Fruit fly (Drosophila melanogaster) whole organism, embryonic: Measurements from ENCODE around the gene CG15880.

Experiments
- ATbp ChIP-seq: fragments of 200-800 bp; sonication (Bioruptor generic); optimal IDR thresholded peaks from 2 replicates; lab custom pipeline; 2017; ENCODE audit warnings: missing biosample characterization, mild to moderate bottlenecking, missing genetic modification characterization, missing genetic modification reagents
- Ada2b ChIP-seq: fragments of 200-800 bp; sonication (Bioruptor generic); IDR thresholded peaks from 2 replicates; pipeline ENCODE4 v1.3.6; 2022; ENCODE audit warnings: missing biosample characterization, missing genetic modification characterization
- CG10209 ChIP-seq: fragments of 200-800 bp; sonication (Bioruptor generic); optimal IDR thresholded peaks from 3 replicates; lab custom pipeline; 2017; ENCODE audit warnings: missing biosample characterization, mild to moderate bottlenecking, missing genetic modification characterization, missing genetic modification reagents
- CG1024 ChIP-seq: fragments of 200-800 bp; sonication (Bioruptor generic); IDR thresholded peaks from 2 replicates; pipeline ENCODE4 v1.3.6; 2022; ENCODE audit warnings: missing biosample characterization, missing genetic modification characterization
- CG10274 ChIP-seq: fragments of 200-800 bp; sonication (Bioruptor generic); optimal IDR thresholded peaks from 3 replicates; lab custom pipeline; 2017; ENCODE audit warnings: missing biosample characterization, mild to moderate bottlenecking, missing genetic modification characterization
- CG12104 ChIP-seq: fragments of 200-800 bp; sonication (Bioruptor generic); optimal IDR thresholded peaks from 3 replicates; lab custom pipeline; 2016; ENCODE audit warnings: missing biosample characterization, missing genetic modification characterization
- CG12236 ChIP-seq: fragments of 200-800 bp; sonication (Bioruptor generic); optimal IDR thresholded peaks from 2 replicates; lab custom pipeline; 2016; ENCODE audit warnings: missing biosample characterization, missing genetic modification characterization
- CG12299 ChIP-seq: fragments of 200-800 bp; sonication (Bioruptor generic); optimal IDR thresholded peaks from 2 replicates; lab custom pipeline; 2018; ENCODE audit warnings: missing biosample characterization, mild to moderate bottlenecking, missing genetic modification characterization
- CG13424 ChIP-seq: fragments of 200-800 bp; sonication (Bioruptor generic); optimal IDR thresholded peaks from 2 replicates; lab custom pipeline; 2019; ENCODE audit warnings: missing biosample characterization, mild to moderate bottlenecking, missing genetic modification characterization, moderate library complexity
- CG15011 ChIP-seq: fragments of 200-800 bp; sonication (Bioruptor generic); optimal IDR thresholded peaks from 3 replicates; lab custom pipeline; 2018; ENCODE audit warnings: missing biosample characterization, mild to moderate bottlenecking, missing genetic modification characterization
- CG17568 ChIP-seq: fragments of 200-800 bp; sonication (Bioruptor generic); optimal IDR thresholded peaks from 2 replicates; lab custom pipeline; 2018; ENCODE audit warnings: missing biosample characterization, mild to moderate bottlenecking, missing genetic modification characterization, moderate library complexity
- CG2120 ChIP-seq: fragments of 200-800 bp; sonication (Bioruptor generic); optimal IDR thresholded peaks from 3 replicates; lab custom pipeline; 2016; ENCODE audit warnings: missing biosample characterization, missing genetic modification characterization
- CG2129 ChIP-seq: fragments of 200-800 bp; sonication (Bioruptor generic); IDR thresholded peaks from 2 replicates; pipeline ENCODE4 v1.3.6; 2022; ENCODE audit warnings: missing biosample characterization, missing genetic modification characterization; ENCODE audit not compliant: partially characterized antibody
- CG2199 ChIP-seq: fragments of 200-800 bp; sonication (Bioruptor generic); IDR thresholded peaks from 3 replicates; pipeline ENCODE4 v1.3.6; 2022; ENCODE audit warnings: missing biosample characterization, missing genetic modification characterization
- CG2712 ChIP-seq: fragments of 200-800 bp; optimal IDR thresholded peaks from 3 replicates; lab custom pipeline; 2019; ENCODE audit warnings: missing biosample characterization, mild to moderate bottlenecking, missing genetic modification characterization, moderate library complexity
- CG31224 ChIP-seq: fragments of 200-800 bp; sonication (Bioruptor generic); IDR thresholded peaks from 2 replicates; pipeline ENCODE4 v1.3.6; 2022; ENCODE audit warnings: missing biosample characterization, missing genetic modification characterization
- CG3163 ChIP-seq: fragments of 200-800 bp; sonication (Bioruptor generic); optimal IDR thresholded peaks from 3 replicates; lab custom pipeline; 2016; ENCODE audit warnings: missing biosample characterization, missing genetic modification characterization
- CG3726 ChIP-seq: fragments of 200-800 bp; sonication (Bioruptor generic); IDR thresholded peaks from 3 replicates; pipeline ENCODE4, ENCODE4 v1.3.6; 2022; ENCODE audit warnings: missing biosample characterization, missing genetic modification characterization
- CG3847 ChIP-seq: fragments of 200-800 bp; sonication (Bioruptor generic); IDR thresholded peaks from 2 replicates; pipeline ENCODE4 v1.3.6; 2022; ENCODE audit warnings: missing biosample characterization, missing genetic modification characterization
- CG42726 ChIP-seq: fragments of 200-800 bp; sonication (Bioruptor generic); IDR thresholded peaks from 2 replicates; pipeline ENCODE4 v1.3.6; 2022; ENCODE audit warnings: missing biosample characterization, missing genetic modification characterization; ENCODE audit not compliant: partially characterized antibody
- CG7987 ChIP-seq: fragments of 200-800 bp; sonication (Bioruptor generic); optimal IDR thresholded peaks from 2 replicates; lab custom pipeline; 2018; ENCODE audit warnings: missing biosample characterization, mild to moderate bottlenecking, missing genetic modification characterization, moderate library complexity
- CG8478 ChIP-seq: fragments of >200 bp; optimal IDR thresholded peaks from 2 replicates; lab custom pipeline; 2018
- CG9437 ChIP-seq: fragments of 200-800 bp; sonication (Bioruptor generic); optimal IDR thresholded peaks from 2 replicates; lab custom pipeline; 2018; ENCODE audit warnings: missing biosample characterization, mild to moderate bottlenecking, missing genetic modification characterization
- CrebB ChIP-seq: fragments of 200-800 bp; sonication (Bioruptor generic); optimal IDR thresholded peaks from 3 replicates; lab custom pipeline; 2018; ENCODE audit warnings: missing biosample characterization, mild to moderate bottlenecking, missing genetic modification characterization
- D ChIP-seq, 2 experiments: fragments of 200-800 bp in 1 of 2; fragments of >200 bp in 1 of 2; sonication (Bioruptor generic) in 1 of 2; optimal IDR thresholded peaks; 2 replicates in 1 of 2; 3 replicates in 1 of 2; lab custom pipeline; 2017; ENCODE audit warnings: mild to moderate bottlenecking in 1 of 2, missing biosample characterization in 1 of 2, missing genetic modification characterization in 1 of 2, missing genetic modification reagents in 1 of 2
- Dad ChIP-seq: fragments of 200-800 bp; sonication (Bioruptor generic); optimal IDR thresholded peaks from 3 replicates; lab custom pipeline; 2016; ENCODE audit warnings: missing biosample characterization, missing genetic modification characterization
- Hand ChIP-seq: fragments of 200-800 bp; sonication (Bioruptor generic); optimal IDR thresholded peaks from 2 replicates; lab custom pipeline; 2017; ENCODE audit warnings: mild to moderate bottlenecking, missing biosample characterization, missing genetic modification reagents, missing genetic modification characterization
- Lpt ChIP-seq: fragments of >200 bp; optimal IDR thresholded peaks from 2 replicates; lab custom pipeline; 2018; ENCODE audit warnings: missing biosample characterization, missing genetic modification characterization
- Meics ChIP-seq: fragments of 200-800 bp; sonication (Bioruptor generic); optimal IDR thresholded peaks from 2 replicates; lab custom pipeline; 2017; ENCODE audit warnings: missing biosample characterization, mild to moderate bottlenecking, missing genetic modification characterization
- Mrtf ChIP-seq: fragments of 200-800 bp; sonication (Bioruptor generic); IDR thresholded peaks from 3 replicates; pipeline ENCODE4 v1.3.6; 2022; ENCODE audit warnings: missing biosample characterization, missing genetic modification characterization
- NC2α ChIP-seq: fragments of 200-800 bp; sonication (Bioruptor generic); optimal IDR thresholded peaks from 2 replicates; lab custom pipeline; 2016; ENCODE audit warnings: missing biosample characterization, missing genetic modification characterization
- Neu2 ChIP-seq: fragments of 200-800 bp; sonication (Bioruptor generic); optimal IDR thresholded peaks from 3 replicates; lab custom pipeline; 2016; ENCODE audit warnings: missing biosample characterization, missing genetic modification characterization, borderline replicate concordance
- Sox100B ChIP-seq: fragments of 200-800 bp; sonication (Bioruptor generic); optimal IDR thresholded peaks from 3 replicates; lab custom pipeline; 2018; ENCODE audit warnings: missing biosample characterization, mild to moderate bottlenecking, missing genetic modification characterization
- Taf1 ChIP-seq: fragments of 200-800 bp; sonication (Bioruptor generic); IDR thresholded peaks from 2 replicates; pipeline ENCODE4 v1.3.6; 2022; ENCODE audit warnings: missing biosample characterization, missing genetic modification characterization
- ase ChIP-seq: fragments of 200-800 bp; sonication (Bioruptor generic); IDR thresholded peaks from 3 replicates; pipeline ENCODE4 v1.3.6; 2022; ENCODE audit warnings: missing biosample characterization, missing genetic modification characterization
- bab2 ChIP-seq: fragments of 200-800 bp; sonication (Bioruptor generic); optimal IDR thresholded peaks from 2 replicates; lab custom pipeline; 2016; ENCODE audit warnings: missing biosample characterization, missing genetic modification characterization
- fd102C ChIP-seq: fragments of 200-800 bp; sonication (Bioruptor generic); optimal IDR thresholded peaks from 2 replicates; lab custom pipeline; 2018; ENCODE audit warnings: missing biosample characterization, mild to moderate bottlenecking, missing genetic modification characterization, moderate library complexity
- gcm2 ChIP-seq: fragments of 200-800 bp; sonication (Bioruptor generic); optimal IDR thresholded peaks from 2 replicates; lab custom pipeline; 2016; ENCODE audit warnings: missing biosample characterization, missing genetic modification characterization
- grn ChIP-seq: fragments of 200-800 bp; sonication (Bioruptor generic); optimal IDR thresholded peaks from 3 replicates; lab custom pipeline; 2017; ENCODE audit warnings: missing biosample characterization, missing genetic modification characterization
- h ChIP-seq: fragments of >200 bp; optimal IDR thresholded peaks from 2 replicates; lab custom pipeline; 2017
- jigr1 ChIP-seq: fragments of 200-800 bp; sonication (Bioruptor generic); IDR thresholded peaks from 3 replicates; pipeline ENCODE4 v1.3.6; 2022; ENCODE audit warnings: missing biosample characterization, missing genetic modification characterization
- lilli ChIP-seq: fragments of 200-800 bp; sonication (Bioruptor generic); optimal IDR thresholded peaks from 3 replicates; lab custom pipeline; 2016; ENCODE audit warnings: missing biosample characterization, missing genetic modification characterization
- mam ChIP-seq: fragments of 200-800 bp; sonication (Bioruptor generic); optimal IDR thresholded peaks from 3 replicates; lab custom pipeline; 2016; ENCODE audit warnings: missing biosample characterization, missing genetic modification characterization
- nom ChIP-seq: fragments of 200-800 bp; sonication (Bioruptor generic); optimal IDR thresholded peaks from 2 replicates; lab custom pipeline; 2017; ENCODE audit warnings: missing biosample characterization, missing genetic modification characterization, mild to moderate bottlenecking, moderate library complexity, missing genetic modification reagents
- psq ChIP-seq: fragments of 200-800 bp; sonication (Bioruptor generic); optimal IDR thresholded peaks from 2 replicates; lab custom pipeline; 2017; ENCODE audit warnings: missing biosample characterization, missing genetic modification characterization
- sna ChIP-seq: fragments of 200-800 bp; sonication (Bioruptor generic); IDR thresholded peaks from 2 replicates; pipeline ENCODE4 v1.3.6; 2022; ENCODE audit warnings: missing biosample characterization, missing genetic modification characterization; ENCODE audit not compliant: partially characterized antibody
- stwl ChIP-seq: fragments of 200-800 bp; sonication (Bioruptor generic); optimal IDR thresholded peaks from 3 replicates; lab custom pipeline; 2018; ENCODE audit warnings: missing biosample characterization, mild to moderate bottlenecking, missing genetic modification characterization, moderate library complexity
- tio ChIP-seq: fragments of 200-800 bp; sonication (Bioruptor generic); optimal IDR thresholded peaks from 2 replicates; lab custom pipeline; 2017; ENCODE audit warnings: missing biosample characterization, missing genetic modification characterization, inconsistent platforms
- toy ChIP-seq: fragments of 200-800 bp; sonication (Bioruptor generic); IDR thresholded peaks from 2 replicates; pipeline ENCODE4 v1.3.6; 2022; ENCODE audit warnings: missing biosample characterization, missing genetic modification characterization
- vnd ChIP-seq: fragments of 200-800 bp; sonication (Bioruptor generic); IDR thresholded peaks from 3 replicates; pipeline ENCODE4 v1.3.6; 2022; ENCODE audit warnings: missing biosample characterization, missing genetic modification characterization; ENCODE audit not compliant: partially characterized antibody
- z ChIP-seq: fragments of 200-800 bp; sonication (Bioruptor generic); IDR thresholded peaks from 3 replicates; pipeline ENCODE4 v1.3.6; 2022; ENCODE audit warnings: missing biosample characterization, missing genetic modification characterization

The CG15880 gene

DNA sequence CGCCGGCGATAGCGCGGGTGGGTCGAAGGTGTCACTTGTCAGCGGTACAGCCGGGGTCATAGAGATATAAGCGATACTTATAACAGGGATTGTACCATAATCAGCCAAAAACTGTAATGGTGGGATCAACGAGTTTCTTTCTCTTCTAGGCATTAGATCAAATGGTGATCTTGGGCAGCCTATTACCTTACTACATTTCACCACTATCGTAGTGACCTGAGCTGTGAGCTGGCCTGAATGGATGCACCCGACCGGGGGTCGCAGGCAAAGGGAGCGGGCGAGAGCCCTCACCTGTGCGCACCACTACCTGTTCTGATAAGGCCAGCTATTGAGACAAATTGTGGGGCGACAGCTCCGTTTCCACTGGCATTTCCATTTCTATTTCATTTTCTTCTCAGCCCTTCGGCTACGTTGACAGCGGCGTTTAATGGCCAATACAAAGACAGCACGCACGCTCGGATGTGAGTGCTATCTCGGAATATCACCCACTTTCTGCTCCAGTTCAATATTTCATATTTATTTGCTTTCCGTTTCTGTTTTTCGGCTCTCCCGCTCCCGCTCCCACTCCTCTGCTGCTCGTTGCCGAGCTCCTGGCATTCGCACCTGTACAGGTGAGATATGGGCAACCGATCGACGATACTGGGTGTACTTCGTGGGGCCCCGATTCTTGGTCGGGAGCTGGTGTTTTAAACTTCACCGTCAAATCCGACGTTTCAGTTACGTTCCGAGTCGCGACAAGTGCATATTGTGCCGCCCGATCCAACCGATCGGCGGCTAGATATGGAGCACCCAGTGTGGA, 39.1 kb upstream of the CG15880 start (continued):
- TF ChIP-seq CG10274 (peak; percentile 29), CG12236 (peak; percentile 12), CG12104 (GFP tag; lab: Kevin White, UChicago) (peak; percentile 3), Lpt (no peak), CG2120 (GFP tag; lab: Kevin White, UChicago) (peak; percentile 65), bab2 (GFP tag; lab: Kevin White, UChicago) (peak; percentile 58), CG42726 (no peak), CG12299 (tag; lab: Kevin White, UChicago) (peak; percentile 38), CG13424 (peak; percentile 75), CG2129 (no peak), CG15011 (GFP tag; lab: Kevin White, UChicago) (peak; percentile 60), CG2712 (tag; lab: Kevin White, UChicago) (peak; percentile 87), h (no peak), CG7987 (GFP tag; lab: Kevin White, UChicago) (peak; percentile 12), Neu2 (GFP tag; lab: Kevin White, UChicago) (no peak), CG3163 (GFP tag; lab: Kevin White, UChicago) (no peak), jigr1 (GFP tag; lab: Robert Waterston, UW) (peak; percentile 81; the same call in 2 of the 3 replicates), CG8478 (lab: Kevin White, UChicago) (no peak), sna (GFP tag; lab: Robert Waterston, UW) (no peak), CrebB (tag; lab: Kevin White, UChicago) (peak; percentile 41), CG9437 (GFP tag; lab: Kevin White, UChicago) (peak; percentile 12), vnd (GFP tag; lab: Robert Waterston, UW) (no peak), Ada2b (GFP tag; lab: Robert Waterston, UW) (peak; percentile 77), z (no peak), nom (no peak), CG1024 (GFP tag; lab: Robert Waterston, UW) (peak; percentile 71), Mrtf (GFP tag; lab: Robert Waterston, UW) (peak; percentile 71), tio (peak; percentile 62), mam (GFP tag; lab: Kevin White, UChicago) (peak; percentile 59), NC2α (peak; percentile 35)

DNA sequence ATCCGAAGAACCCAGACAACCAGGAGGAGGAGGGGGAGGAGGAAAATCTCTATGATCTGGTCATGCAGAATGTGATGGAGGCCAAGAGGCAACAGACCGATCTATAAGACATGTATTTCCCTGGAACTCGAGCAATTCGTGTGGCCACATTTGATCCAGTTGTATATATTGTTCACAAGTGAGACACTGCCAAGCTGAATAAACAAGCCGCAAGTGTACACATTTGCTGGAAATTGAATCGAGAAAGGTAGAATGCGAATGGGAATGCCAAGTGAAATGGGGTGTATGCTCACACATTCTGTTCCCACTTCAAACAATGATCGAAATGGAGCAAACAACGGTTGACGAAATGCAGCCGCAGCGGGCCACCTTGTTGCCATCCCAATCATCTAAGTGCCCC, 38.3 kb upstream of the CG15880 start:
- TF ChIP-seq grn (GFP tag; lab: Kevin White, UChicago) (no peak), psq (GFP tag; lab: Kevin White, UChicago) (no peak), CG3847 (GFP tag; lab: Robert Waterston, UW) (no peak), ATbp (GFP tag; lab: Kevin White, UChicago) (peak; percentile 77), Meics (GFP tag; lab: Kevin White, UChicago) (peak; percentile 21), Taf1 (GFP tag; lab: Robert Waterston, UW) (no peak), CG2199 (GFP tag; lab: Robert Waterston, UW) (no peak), lilli (GFP tag; lab: Kevin White, UChicago) (no peak), CG31224 (GFP tag; lab: Robert Waterston, UW) (no peak), CG17568 (GFP tag; lab: Kevin White, UChicago) (no peak), gcm2 (GFP tag; lab: Kevin White, UChicago) (no peak), Hand (GFP tag; lab: Kevin White, UChicago) (no peak), CG12299 (tag; lab: Kevin White, UChicago) (no peak), Dad (GFP tag; lab: Kevin White, UChicago) (no peak), Sox100B (GFP tag; lab: Kevin White, UChicago) (no peak), D (optimal IDR thresholded peaks at IDR 0.05; lab: Kevin White, UChicago) (no peak), D (GFP tag; optimal IDR thresholded peaks at IDR 0.05; lab: Kevin White, UChicago) (no peak), ase (no peak), CG3726 (GFP tag; lab: Robert Waterston, UW) (no peak), CG10209 (GFP tag; lab: Kevin White, UChicago) (peak; percentile 14), fd102C (GFP tag; lab: Kevin White, UChicago) (no peak), stwl (tag; lab: Kevin White, UChicago) (no peak), toy (GFP tag; lab: Robert Waterston, UW) (no peak)
